Worm (Caenorhabditis elegans): ENCODE data around the gene F13E9.9.

F13E9.9 gene

DNA sequence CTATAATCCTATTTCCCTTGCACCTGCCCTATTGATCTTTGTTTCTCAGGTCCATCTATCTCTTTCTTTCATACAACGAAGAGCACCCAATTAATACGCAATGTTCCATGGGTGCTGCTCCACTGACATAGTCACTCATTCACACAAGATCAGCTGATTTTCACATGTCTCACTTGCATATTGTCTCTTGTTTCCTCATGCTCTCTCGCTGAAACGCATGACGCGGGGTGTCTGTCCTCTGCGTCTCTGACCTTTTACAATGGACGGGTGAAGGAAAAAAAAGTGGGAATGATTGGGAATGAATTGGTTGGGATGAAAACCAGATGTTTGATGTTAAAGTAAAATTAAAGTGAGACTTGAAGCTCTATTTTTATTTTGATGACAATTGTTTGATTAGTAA lies 36.3 kb upstream of the F13E9.9 start (continued):
- TF ChIP-seq nhr-90 (tag; optimal IDR thresholded peaks at IDR 0.05; ENCODE audit: poor library complexity) (no peak), ceh-8 (GFP tag; optimal IDR thresholded peaks at IDR 0.05) (peak; percentile 87), snpc-4 (tag; optimal IDR thresholded peaks at IDR 0.05) (peak; percentile 43), blmp-1 (tag; optimal IDR thresholded peaks at IDR 0.05) (peak; percentile 77), vab-15 (tag; optimal IDR thresholded peaks at IDR 0.05) (peak; percentile 80), nhr-84 (tag; optimal IDR thresholded peaks at IDR 0.05) (no peak), rnt-1 (tag; optimal IDR thresholded peaks at IDR 0.05) (peak; percentile 94), Y116A8C.19 (tag; optimal IDR thresholded peaks at IDR 0.05; ENCODE audit: borderline replicate concordance) (no peak), mef-2 (tag; optimal IDR thresholded peaks at IDR 0.05) (peak; percentile 85), isw-1 (GFP tag; IDR thresholded peaks at IDR 0.05) (peak; percentile 71), sup-37 (GFP tag; optimal IDR thresholded peaks at IDR 0.05) (no peak), efl-1 (optimal IDR thresholded peaks at IDR 0.05) (peak; percentile 79 to 82), efl-1 (GFP tag; optimal IDR thresholded peaks at IDR 0.05 in 1 of 2) (peak; percentile 61 to 94), lin-13 (GFP tag; optimal IDR thresholded peaks at IDR 0.05) (peak; percentile 91), nhr-19 (GFP tag; conservative IDR thresholded peaks at IDR 0.05) (peak; percentile 92), elt-2 (tag; optimal IDR thresholded peaks at IDR 0.05) (peak; percentile 50), ceh-88 (GFP tag; IDR thresholded peaks at IDR 0.05) (peak; percentile 69), F16B12.6 (tag; optimal IDR thresholded peaks at IDR 0.05) (peak; percentile 11), pax-3 (tag; optimal IDR thresholded peaks at IDR 0.05) (peak; percentile 75), nhr-71 (tag; optimal IDR thresholded peaks at IDR 0.05) (peak; percentile 98), egl-27 (tag; optimal IDR thresholded peaks at IDR 0.05) (peak in 1 of 2 experiments; percentile 44), lir-3 (tag; optimal IDR thresholded peaks at IDR 0.05; ENCODE audit: poor library complexity) (peak; percentile 85), fkh-8 (tag; optimal IDR thresholded peaks at IDR 0.05) (peak; percentile 94), unc-30 (tag; optimal IDR thresholded peaks at IDR 0.05) (no peak), ets-5 (GFP tag; IDR thresholded peaks at IDR 0.05) (no peak), unc-62 (GFP tag; optimal IDR thresholded peaks at IDR 0.05) (no peak), fkh-4 (tag; optimal IDR thresholded peaks at IDR 0.05; ENCODE audit: borderline replicate concordance) (peak; percentile 88), C04F5.9 (tag; optimal IDR thresholded peaks at IDR 0.05) (peak; percentile 60), nhr-47 (tag; optimal IDR thresholded peaks at IDR 0.05) (peak; percentile 93), efl-3 (GFP tag; optimal IDR thresholded peaks at IDR 0.05) (no peak), hlh-4 (tag; optimal IDR thresholded peaks at IDR 0.05) (no peak), nhr-20 (tag; optimal IDR thresholded peaks at IDR 0.05) (peak; percentile 95), nhr-76 (tag; optimal IDR thresholded peaks at IDR 0.05) (no peak), jun-1 (tag; optimal IDR thresholded peaks at IDR 0.05) (peak; percentile 87), zip-4 (GFP tag; optimal IDR thresholded peaks at IDR 0.05) (peak; percentile 51), sptf-1 (tag; optimal IDR thresholded peaks at IDR 0.05) (no peak), lsy-2 (tag; optimal IDR thresholded peaks at IDR 0.05) (peak; percentile 89 to 90), nhr-85 (tag) (peak; percentile 93), ces-1 (GFP tag; optimal IDR thresholded peaks at IDR 0.05) (no peak), nhr-11 (tag; optimal IDR thresholded peaks at IDR 0.05) (peak; percentile 90), nhr-12 (tag; optimal IDR thresholded peaks at IDR 0.05) (no peak), lin-14 (GFP tag; optimal IDR thresholded peaks at IDR 0.05) (peak; percentile 99), nhr-77 (tag; optimal IDR thresholded peaks at IDR 0.05) (no peak)

DNA sequence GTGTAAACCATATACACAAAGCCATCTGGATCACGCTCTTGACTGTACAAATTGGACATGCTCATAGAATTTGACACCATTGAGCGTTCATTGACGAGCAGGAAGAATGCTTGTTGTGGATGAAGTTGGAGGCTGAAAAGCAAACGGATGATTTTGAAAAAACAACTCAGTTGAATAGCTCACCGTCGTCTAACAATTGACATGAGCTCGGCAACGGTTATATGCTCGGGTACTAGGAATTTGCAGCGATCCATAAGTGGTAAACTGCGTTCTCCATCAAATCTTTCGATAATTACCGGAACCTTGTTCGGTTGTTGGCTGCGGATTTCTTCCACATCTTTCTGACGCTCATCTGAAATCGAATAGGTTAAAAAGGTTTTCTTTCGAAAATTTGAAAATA lies 35.8 kb upstream of the F13E9.9 start:
- TF ChIP-seq nhr-20 (tag; optimal IDR thresholded peaks at IDR 0.05) (no peak), xbp-1 (tag; optimal IDR thresholded peaks at IDR 0.05) (no peak), snu-23 (GFP tag; optimal IDR thresholded peaks at IDR 0.05) (no peak), lin-14 (GFP tag; optimal IDR thresholded peaks at IDR 0.05) (no peak), blmp-1 (tag; optimal IDR thresholded peaks at IDR 0.05) (no peak), lin-39 (tag; optimal IDR thresholded peaks at IDR 0.05) (no peak), ceh-88 (GFP tag; IDR thresholded peaks at IDR 0.05) (no peak), tbx-2 (tag; optimal IDR thresholded peaks at IDR 0.05) (no peak), unc-30 (tag; optimal IDR thresholded peaks at IDR 0.05) (no peak), hlh-4 (tag; optimal IDR thresholded peaks at IDR 0.05) (no peak), lin-13 (GFP tag; optimal IDR thresholded peaks at IDR 0.05) (no peak), unc-62 (GFP tag; optimal IDR thresholded peaks at IDR 0.05) (no peak)

Data from whole organism, L1 larva.